Fruit fly (Drosophila melanogaster): ENCODE results near the gene CG16719.
A peak's percentile ranks its signal among the peaks of the same experiment; 100 is the strongest.

Gene CG16719

dm6 chr3L:9717101-9717500 lies 32.1 kb downstream of the CG16719 start:
- TF ChIP-seq Sox102F (GFP tag; optimal IDR thresholded peaks at IDR 0.05) (no peak), CG16779 (tag; optimal IDR thresholded peaks at IDR 0.05) (peak; percentile 14)

DNA sequence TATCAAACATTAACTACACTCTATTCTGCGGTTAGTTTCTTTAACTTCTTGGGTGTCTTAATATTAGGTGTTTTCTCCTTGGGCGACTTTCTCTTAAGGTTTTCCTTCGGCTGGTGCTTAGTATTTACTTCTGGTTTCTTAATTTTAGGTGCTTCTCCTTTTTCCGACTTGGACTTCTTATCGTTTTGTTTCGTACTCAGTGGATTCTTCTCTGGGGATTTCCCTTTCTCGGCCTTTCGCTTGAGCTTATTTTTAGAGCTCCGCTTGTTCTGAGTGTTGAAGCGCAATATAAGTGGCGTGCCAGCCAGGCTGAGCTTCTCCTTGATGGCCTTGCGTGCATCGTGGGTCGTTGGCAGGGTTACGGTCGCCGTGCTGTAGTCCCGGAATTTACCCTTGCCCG lies 32.9 kb downstream of the CG16719 start:
- no peak for TF ChIP-seq spab (GFP tag; optimal IDR thresholded peaks at IDR 0.05)
- TF ChIP-seq dsx (GFP tag; optimal IDR thresholded peaks at IDR 0.05; ENCODE audit: poor library complexity, severe bottlenecking): no peak
- no peak for TF ChIP-seq CG4318 (GFP tag; optimal IDR thresholded peaks at IDR 0.05)
- no peak for TF ChIP-seq esn (GFP tag; optimal IDR thresholded peaks at IDR 0.05)
- no peak for TF ChIP-seq CG1621 (tag; optimal IDR thresholded peaks at IDR 0.05)
- TF ChIP-seq CG6163 (GFP tag; IDR thresholded peaks at IDR 0.05): no peak
- no peak for TF ChIP-seq net (GFP tag; optimal IDR thresholded peaks at IDR 0.05)
- TF ChIP-seq Hr4 (GFP tag; optimal IDR thresholded peaks at IDR 0.05): no peak
- TF ChIP-seq CG11762 (GFP tag; optimal IDR thresholded peaks at IDR 0.05; ENCODE audit: insufficient read depth): no peak
- TF ChIP-seq salr (GFP tag; optimal IDR thresholded peaks at IDR 0.05): no peak
- TF ChIP-seq Sox102F (GFP tag; optimal IDR thresholded peaks at IDR 0.05): no peak
- TF ChIP-seq lz (GFP tag; optimal IDR thresholded peaks at IDR 0.05): no peak
- no peak for TF ChIP-seq Ets21C (GFP tag; optimal IDR thresholded peaks at IDR 0.05)
- TF ChIP-seq fd59A (GFP tag; optimal IDR thresholded peaks at IDR 0.05): no peak
- TF ChIP-seq CG32006 (GFP tag; optimal IDR thresholded peaks at IDR 0.05): no peak
- TF ChIP-seq CG15336 (GFP tag; IDR thresholded peaks at IDR 0.05): no peak

DNA sequence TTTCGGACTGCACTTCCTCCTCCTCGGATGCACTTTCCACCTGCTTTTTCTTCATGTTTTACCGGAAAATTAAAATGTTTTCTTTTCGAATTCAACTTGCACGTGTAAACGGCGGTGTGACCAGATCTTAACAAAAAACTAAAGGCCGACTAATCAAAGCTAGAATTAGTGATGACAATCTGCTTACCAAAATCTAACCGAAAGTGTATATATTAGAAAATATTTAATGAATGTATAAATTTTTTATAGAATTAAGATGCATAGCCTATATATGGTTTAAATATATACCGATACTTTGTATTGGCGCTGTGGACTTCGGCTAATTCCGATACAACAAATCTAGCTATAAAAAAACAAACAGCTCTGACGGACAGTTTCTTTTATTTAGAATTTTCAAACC lies 34.0 kb downstream of the CG16719 start, which contains the start of the genes CG18178 and CG14174:
Gene CG18178, minus strand, starts transcription at position 216 of the 400 bp plus-strand sequence.
Gene CG14174, plus strand, starts transcription at position 400 of the 400 bp plus-strand sequence.
- no peak for TF ChIP-seq achi (GFP tag; optimal IDR thresholded peaks at IDR 0.05)
- peak; percentile 41 for TF ChIP-seq CG11902 (GFP tag; optimal IDR thresholded peaks at IDR 0.05)
- TF ChIP-seq CG7368 (GFP tag; optimal IDR thresholded peaks at IDR 0.05): no peak
- TF ChIP-seq Hr4 (GFP tag; optimal IDR thresholded peaks at IDR 0.05): no peak
- TF ChIP-seq Hr39 (GFP tag; optimal IDR thresholded peaks at IDR 0.05): peak; percentile 37
- TF ChIP-seq Eip75B (GFP tag; optimal IDR thresholded peaks at IDR 0.05): no peak
- TF ChIP-seq CG4318 (GFP tag; optimal IDR thresholded peaks at IDR 0.05): no peak
- no peak for TF ChIP-seq Hr38 (GFP tag; optimal IDR thresholded peaks at IDR 0.05)
- no peak for TF ChIP-seq vri (GFP tag; optimal IDR thresholded peaks at IDR 0.05)
- no peak for TF ChIP-seq Smox (GFP tag; optimal IDR thresholded peaks at IDR 0.05)
- TF ChIP-seq Gug (GFP tag; IDR thresholded peaks at IDR 0.05): peak; percentile 24; the same call in 1 of the 2 replicates
- TF ChIP-seq Ets96B (tag; optimal IDR thresholded peaks at IDR 0.05): peak; percentile 69
- peak; percentile 61 for TF ChIP-seq dsx (GFP tag; optimal IDR thresholded peaks at IDR 0.05; ENCODE audit: poor library complexity, severe bottlenecking)
- no peak for TF ChIP-seq CG6276 (GFP tag; optimal IDR thresholded peaks at IDR 0.05)
- peak; percentile 55 for TF ChIP-seq acj6 (GFP tag; optimal IDR thresholded peaks at IDR 0.05)
- TF ChIP-seq Sox15 (GFP tag; optimal IDR thresholded peaks at IDR 0.05): peak; percentile 44
- TF ChIP-seq CG8119 (GFP tag; IDR thresholded peaks at IDR 0.05): no peak; the same call in 2 of the 3 replicates
- no peak for TF ChIP-seq CG32006 (GFP tag; optimal IDR thresholded peaks at IDR 0.05)
- TF ChIP-seq Sox102F (GFP tag; optimal IDR thresholded peaks at IDR 0.05): no peak
- TF ChIP-seq CG3032 (tag; optimal IDR thresholded peaks at IDR 0.05): peak; percentile 78
- TF ChIP-seq CG31627 (GFP tag; optimal IDR thresholded peaks at IDR 0.05): peak; percentile 30
- TF ChIP-seq net (GFP tag; optimal IDR thresholded peaks at IDR 0.05): no peak
- TF ChIP-seq Met (GFP tag; optimal IDR thresholded peaks at IDR 0.05): no peak
- no peak for TF ChIP-seq Lpt (GFP tag; optimal IDR thresholded peaks at IDR 0.05)
- TF ChIP-seq lz (GFP tag; optimal IDR thresholded peaks at IDR 0.05): peak; percentile 38
- no peak for TF ChIP-seq CG8632 (GFP tag; optimal IDR thresholded peaks at IDR 0.05)
- TF ChIP-seq OdsH (GFP tag; optimal IDR thresholded peaks at IDR 0.05): no peak
- peak; percentile 50 for TF ChIP-seq CG34406 (GFP tag; optimal IDR thresholded peaks at IDR 0.05)
- no peak for TF ChIP-seq CG9139 (GFP tag; optimal IDR thresholded peaks at IDR 0.05)
- TF ChIP-seq salr (GFP tag; optimal IDR thresholded peaks at IDR 0.05): peak in 1 of 2 experiments; percentile 36
- no peak for TF ChIP-seq Ets21C (GFP tag; optimal IDR thresholded peaks at IDR 0.05)
- peak; percentile 36; the same call in 1 of the 2 replicates for TF ChIP-seq CG11294 (GFP tag; IDR thresholded peaks at IDR 0.05)
- no peak for TF ChIP-seq Eip78C (GFP tag)
- TF ChIP-seq fkh (GFP tag; optimal IDR thresholded peaks at IDR 0.05): no peak
- TF ChIP-seq Eip93F (GFP tag; optimal IDR thresholded peaks at IDR 0.05): no peak
- TF ChIP-seq CG10669 (GFP tag; optimal IDR thresholded peaks at IDR 0.05): no peak
- peak; percentile 60 for TF ChIP-seq esn (GFP tag; optimal IDR thresholded peaks at IDR 0.05)
- TF ChIP-seq CG6792 (GFP tag; optimal IDR thresholded peaks at IDR 0.05): peak; percentile 15
- no peak for TF ChIP-seq Blimp-1 (GFP tag; optimal IDR thresholded peaks at IDR 0.05)
- peak; percentile 54 for TF ChIP-seq cyc (GFP tag; optimal IDR thresholded peaks at IDR 0.05)
- no peak for TF ChIP-seq spab (GFP tag; optimal IDR thresholded peaks at IDR 0.05)
